Worm (Caenorhabditis elegans) whole organism, L4/young adult: ENCODE data around the gene best-23.

Experiments used
- W03F9.2 ChIP-seq: fragments of 150-350 bp; optimal IDR thresholded peaks from 2 replicates; lab custom pipeline; 2014; ENCODE audit warnings: missing biosample characterization, missing genetic modification characterization
- him-1 ChIP-seq: sonication (generic microtip); optimal IDR thresholded peaks from 2 replicates; lab custom pipeline; 2016; ENCODE audit warnings: missing genotype, missing genetic modification reagents, missing genetic modification characterization, missing compliant biosample characterization

ce11 chrII:7864892-7865291 lies 42.5 kb downstream of the best-23 start:
- no peak for TF ChIP-seq him-1 (tag; lab: Kevin White, UChicago)
- no peak for TF ChIP-seq W03F9.2 (tag; lab: Kevin White, UChicago)
